Fruit fly (Drosophila melanogaster): Measurements from ENCODE around the gene CG4743.

Gene CG4743

DNA sequence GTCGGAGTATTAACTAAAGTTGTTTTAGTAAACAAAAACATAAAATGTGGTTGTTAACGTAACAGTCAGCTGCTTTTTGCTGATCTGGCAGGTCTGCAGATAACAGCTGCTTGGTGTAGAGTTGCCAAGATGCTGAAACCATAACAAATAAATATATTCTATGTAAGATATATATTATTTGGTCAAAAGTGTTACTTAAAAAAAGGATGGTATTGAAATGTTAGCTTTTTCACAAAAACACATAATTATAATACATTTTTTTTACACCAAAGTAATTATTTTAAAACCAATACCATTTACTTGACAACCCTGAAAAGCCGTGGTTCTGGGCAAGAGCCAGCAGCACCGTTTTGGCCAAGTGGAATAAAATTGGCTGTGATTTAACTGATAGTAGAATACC lies at the start of gene CG4743, which contains the start of gene Idh3g (continued):
- peak; percentile 74 for TF ChIP-seq CG33213 (GFP tag; optimal IDR thresholded peaks at IDR 0.05)
- TF ChIP-seq CG30020 (tag; optimal IDR thresholded peaks at IDR 0.05): peak; percentile 89
- TF ChIP-seq Nf-YA (GFP tag; IDR thresholded peaks at IDR 0.05): peak; percentile 93
- peak; percentile 18 for TF ChIP-seq CG9876 (GFP tag; optimal IDR thresholded peaks at IDR 0.05)
- peak; percentile 93 for TF ChIP-seq nom (GFP tag; optimal IDR thresholded peaks at IDR 0.05)
- peak; percentile 32 for TF ChIP-seq Kr (GFP tag; optimal IDR thresholded peaks at IDR 0.05)
- peak; percentile 88 for TF ChIP-seq chn (GFP tag; optimal IDR thresholded peaks at IDR 0.05)
- peak; percentile 95 for TF ChIP-seq CrebB (tag; optimal IDR thresholded peaks at IDR 0.05)
- peak; percentile 80 for TF ChIP-seq CG6654 (GFP tag; optimal IDR thresholded peaks at IDR 0.05)
- peak; percentile 98 for TF ChIP-seq CG14710 (tag; optimal IDR thresholded peaks at IDR 0.05)
- peak; percentile 91 for TF ChIP-seq bowl (GFP tag; IDR thresholded peaks at IDR 0.05)
- no peak for TF ChIP-seq knrl (GFP tag; IDR thresholded peaks at IDR 0.05; ENCODE audit: partially characterized antibody)
- TF ChIP-seq GATAe (GFP tag; conservative IDR thresholded peaks at IDR 0.05): peak; percentile 88
- peak; percentile 97 for TF ChIP-seq Max (GFP tag; optimal IDR thresholded peaks at IDR 0.05)
- TF ChIP-seq sd (tag; optimal IDR thresholded peaks at IDR 0.05): peak; percentile 90
- peak; percentile 91 for TF ChIP-seq cas (GFP tag; IDR thresholded peaks at IDR 0.05)
- TF ChIP-seq stc (GFP tag; IDR thresholded peaks at IDR 0.05): peak; percentile 98
- peak; percentile 90 for TF ChIP-seq CG7372 (GFP tag; IDR thresholded peaks at IDR 0.05)
- peak; percentile 91 for TF ChIP-seq CG14667 (GFP tag; IDR thresholded peaks at IDR 0.05)
- peak; percentile 96 for TF ChIP-seq nerfin-1 (tag; optimal IDR thresholded peaks at IDR 0.05)
- TF ChIP-seq CG42726 (GFP tag; IDR thresholded peaks at IDR 0.05; ENCODE audit: partially characterized antibody): no peak
- TF ChIP-seq Opbp (GFP tag; IDR thresholded peaks at IDR 0.05; ENCODE audit: partially characterized antibody): no peak
- TF ChIP-seq bab2 (GFP tag; optimal IDR thresholded peaks at IDR 0.05): peak; percentile 81
- TF ChIP-seq Awh (GFP tag; IDR thresholded peaks at IDR 0.05): peak; percentile 96
- peak; percentile 57 for TF ChIP-seq NC2α (GFP tag; optimal IDR thresholded peaks at IDR 0.05)
- peak; percentile 91 for TF ChIP-seq CG3726 (GFP tag; IDR thresholded peaks at IDR 0.05)
- TF ChIP-seq CG32532 (GFP tag; IDR thresholded peaks at IDR 0.05): peak; percentile 97
- peak; percentile 93 for TF ChIP-seq Oaz (GFP tag; IDR thresholded peaks at IDR 0.05)
- peak; percentile 92 for TF ChIP-seq al (GFP tag; IDR thresholded peaks at IDR 0.05)
- peak; percentile 92 for TF ChIP-seq Hsf (GFP tag; optimal IDR thresholded peaks at IDR 0.05)
- TF ChIP-seq TFAM (GFP tag; optimal IDR thresholded peaks at IDR 0.05): peak; percentile 87
- peak; percentile 89 for TF ChIP-seq kni (GFP tag; optimal IDR thresholded peaks at IDR 0.05)
- TF ChIP-seq CG7271 (tag; optimal IDR thresholded peaks at IDR 0.05): peak; percentile 97
- TF ChIP-seq mam (GFP tag; optimal IDR thresholded peaks at IDR 0.05): peak; percentile 70
- TF ChIP-seq Bteb2 (GFP tag; optimal IDR thresholded peaks at IDR 0.05): peak; percentile 85
- peak; percentile 98 for TF ChIP-seq B-H2 (GFP tag; optimal IDR thresholded peaks at IDR 0.05)
- TF ChIP-seq CG4707 (GFP tag; optimal IDR thresholded peaks at IDR 0.05): peak; percentile 87
- TF ChIP-seq Lim3 (GFP tag; IDR thresholded peaks at IDR 0.05): peak; percentile 75
- TF ChIP-seq crc (GFP tag; optimal IDR thresholded peaks at IDR 0.05): peak; percentile 51
- peak; percentile 89 for TF ChIP-seq CG2889 (GFP tag; IDR thresholded peaks at IDR 0.05)
- peak; percentile 81 for TF ChIP-seq gt (GFP tag; IDR thresholded peaks at IDR 0.05)
- peak; percentile 96 for TF ChIP-seq ap (GFP tag; IDR thresholded peaks at IDR 0.05)
- peak; percentile 98 for TF ChIP-seq CG18262 (tag; optimal IDR thresholded peaks at IDR 0.05)
- peak; percentile 90 for TF ChIP-seq CG16815 (GFP tag; optimal IDR thresholded peaks at IDR 0.05)
- TF ChIP-seq Abd-B (GFP tag; optimal IDR thresholded peaks at IDR 0.05): peak; percentile 99
- peak; percentile 81 for TF ChIP-seq schlank (tag; optimal IDR thresholded peaks at IDR 0.05)
- peak; percentile 94 for TF ChIP-seq CG6254 (GFP tag; optimal IDR thresholded peaks at IDR 0.05)
- peak; percentile 86 for TF ChIP-seq CG8281 (tag; optimal IDR thresholded peaks at IDR 0.05)
- peak; percentile 87 for TF ChIP-seq exex (tag; optimal IDR thresholded peaks at IDR 0.05)
- peak; percentile 96 for TF ChIP-seq NfI (GFP tag; optimal IDR thresholded peaks at IDR 0.05)
- no peak for TF ChIP-seq HLH4C (GFP tag; IDR thresholded peaks at IDR 0.05; ENCODE audit: partially characterized antibody)

Measured in whole organism, embryonic.